Worm (Caenorhabditis elegans) whole organism, L4/young adult: ENCODE data around the gene cest-2.2.

ENCODE experiments used
- W03F9.2 ChIP-seq: fragments of 150-350 bp; optimal IDR thresholded peaks from 2 replicates; lab custom pipeline; 2014; ENCODE audit warnings: missing biosample characterization, missing genetic modification characterization
- dao-5 ChIP-seq: sonication (generic microtip); optimal IDR thresholded peaks from 2 replicates; lab custom pipeline; 2016; ENCODE audit warnings: missing genotype, missing genetic modification characterization, moderate library complexity, missing compliant biosample characterization
- him-1 ChIP-seq: sonication (generic microtip); optimal IDR thresholded peaks from 2 replicates; lab custom pipeline; 2016; ENCODE audit warnings: missing genotype, missing genetic modification reagents, missing genetic modification characterization, missing compliant biosample characterization

- TF ChIP-seq him-1 (no peak), dao-5 (tag; lab: Kevin White, UChicago) (no peak), W03F9.2 (tag; lab: Kevin White, UChicago) (no peak)
Measured at ce11 chrV:14123176-14123575, 52.0 kb downstream of the cest-2.2 start.
